Fruit fly (Drosophila melanogaster) whole organism, embryonic: ENCODE data around the gene CtBP.
A peak's percentile ranks its signal among the peaks of the same experiment; 100 is the strongest.

ENCODE experiments used
- Abd-B ChIP-seq: fragments of 200-800 bp; sonication (Bioruptor generic); optimal IDR thresholded peaks from 2 replicates; lab custom pipeline; 2018; ENCODE audit warnings: missing biosample characterization, mild to moderate bottlenecking, missing genetic modification characterization, moderate library complexity
- CG10431 ChIP-seq: fragments of 200-800 bp; sonication (Bioruptor generic); optimal IDR thresholded peaks from 3 replicates; lab custom pipeline; 2018; ENCODE audit warnings: missing biosample characterization, mild to moderate bottlenecking, missing genetic modification characterization
- CG10959 ChIP-seq: fragments of 200-800 bp; sonication (Bioruptor generic); IDR thresholded peaks from 2 replicates; pipeline ENCODE4 v1.3.6; 2022; ENCODE audit warnings: missing biosample characterization, missing genetic modification characterization
- CG12236 ChIP-seq: fragments of 200-800 bp; sonication (Bioruptor generic); optimal IDR thresholded peaks from 2 replicates; lab custom pipeline; 2016; ENCODE audit warnings: missing biosample characterization, missing genetic modification characterization
- CG12299 ChIP-seq: fragments of 200-800 bp; sonication (Bioruptor generic); optimal IDR thresholded peaks from 2 replicates; lab custom pipeline; 2018; ENCODE audit warnings: missing biosample characterization, mild to moderate bottlenecking, missing genetic modification characterization
- CG12659 ChIP-seq: fragments of 200-800 bp; sonication (Bioruptor generic); optimal IDR thresholded peaks from 3 replicates; lab custom pipeline; 2017; ENCODE audit warnings: mild to moderate bottlenecking, missing biosample characterization, missing genetic modification reagents, missing genetic modification characterization
- CG12769 ChIP-seq: fragments of 200-800 bp; sonication (Bioruptor generic); optimal IDR thresholded peaks from 2 replicates; lab custom pipeline; 2019; ENCODE audit warnings: missing biosample characterization, mild to moderate bottlenecking, missing genetic modification characterization, moderate library complexity
- CG13287 ChIP-seq: fragments of 200-800 bp; sonication (Bioruptor generic); IDR thresholded peaks from 2 replicates; pipeline ENCODE4 v1.3.6; 2022; ENCODE audit warnings: missing biosample characterization, missing genetic modification characterization; ENCODE audit not compliant: partially characterized antibody
- CG13424 ChIP-seq: fragments of 200-800 bp; sonication (Bioruptor generic); optimal IDR thresholded peaks from 2 replicates; lab custom pipeline; 2019; ENCODE audit warnings: missing biosample characterization, mild to moderate bottlenecking, missing genetic modification characterization, moderate library complexity
- CG13624 ChIP-seq: fragments of 200-800 bp; sonication (Bioruptor generic); optimal IDR thresholded peaks from 2 replicates; lab custom pipeline; 2016; ENCODE audit warnings: missing biosample characterization, missing genetic modification characterization
- CG15269 ChIP-seq: fragments of 200-800 bp; sonication (Bioruptor generic); optimal IDR thresholded peaks from 2 replicates; lab custom pipeline; 2018; ENCODE audit warnings: missing biosample characterization, mild to moderate bottlenecking, missing genetic modification characterization, moderate library complexity
- CG1529 ChIP-seq: fragments of 200-800 bp; sonication (Bioruptor generic); optimal IDR thresholded peaks from 3 replicates; lab custom pipeline; 2018; ENCODE audit warnings: missing biosample characterization, missing genetic modification characterization
- CG17802 ChIP-seq: fragments of 200-800 bp; sonication (Bioruptor generic); optimal IDR thresholded peaks from 2 replicates; lab custom pipeline; 2018; ENCODE audit warnings: missing biosample characterization, mild to moderate bottlenecking, missing genetic modification characterization, moderate library complexity
- CG1832 ChIP-seq: fragments of 200-800 bp; sonication (Bioruptor generic); optimal IDR thresholded peaks from 2 replicates; lab custom pipeline; 2017; ENCODE audit warnings: missing biosample characterization, mild to moderate bottlenecking, missing genetic modification characterization, inconsistent platforms
- CG31224 ChIP-seq: fragments of 200-800 bp; sonication (Bioruptor generic); IDR thresholded peaks from 2 replicates; pipeline ENCODE4 v1.3.6; 2022; ENCODE audit warnings: missing biosample characterization, missing genetic modification characterization
- CG4424 ChIP-seq: fragments of 200-800 bp; sonication (Bioruptor generic); optimal IDR thresholded peaks from 3 replicates; lab custom pipeline; 2016; ENCODE audit warnings: missing biosample characterization, missing genetic modification characterization
- CG4730 ChIP-seq: fragments of 200-800 bp; sonication (Bioruptor generic); IDR thresholded peaks from 2 replicates; pipeline ENCODE4 v1.3.6; 2022; ENCODE audit warnings: missing biosample characterization, missing genetic modification characterization
- CG6689 ChIP-seq: fragments of 200-800 bp; sonication (Bioruptor generic); IDR thresholded peaks from 2 replicates; pipeline ENCODE4 v1.3.6; 2022; ENCODE audit warnings: missing biosample characterization, missing genetic modification characterization
- CG6813 ChIP-seq: fragments of 200-800 bp; sonication (Bioruptor generic); optimal IDR thresholded peaks from 2 replicates; lab custom pipeline; 2017; ENCODE audit warnings: missing biosample characterization, missing genetic modification characterization, mild to moderate bottlenecking, moderate library complexity, missing genetic modification reagents
- CG7357 ChIP-seq: fragments of 200-800 bp; sonication (Bioruptor generic); IDR thresholded peaks from 3 replicates; pipeline ENCODE4 v1.3.6; 2022; ENCODE audit warnings: missing biosample characterization, missing genetic modification characterization
- CG8478 ChIP-seq: fragments of >200 bp; optimal IDR thresholded peaks from 2 replicates; lab custom pipeline; 2018
- CG8765 ChIP-seq: fragments of 200-800 bp; sonication (Bioruptor generic); IDR thresholded peaks from 2 replicates; pipeline ENCODE4 v1.3.6; 2022; ENCODE audit warnings: missing biosample characterization, missing genetic modification characterization
- CG8924 ChIP-seq: fragments of 200-800 bp; optimal IDR thresholded peaks from 3 replicates; lab custom pipeline; 2019; ENCODE audit warnings: missing biosample characterization, mild to moderate bottlenecking, missing genetic modification characterization, moderate library complexity
- CG9932 ChIP-seq: fragments of 200-800 bp; sonication (Bioruptor generic); IDR thresholded peaks from 2 replicates; pipeline ENCODE4 v1.3.6; 2022; ENCODE audit warnings: missing biosample characterization, missing genetic modification characterization
- CkIIα-i1 ChIP-seq: fragments of 200-800 bp; sonication (Bioruptor generic); IDR thresholded peaks from 2 replicates; pipeline ENCODE4 v1.3.6; 2022; ENCODE audit warnings: missing biosample characterization, missing genetic modification characterization
- D19B ChIP-seq: fragments of 200-800 bp; sonication (Bioruptor generic); optimal IDR thresholded peaks from 2 replicates; lab custom pipeline; 2017; ENCODE audit warnings: missing biosample characterization, mild to moderate bottlenecking, missing genetic modification characterization
- Dad ChIP-seq: fragments of 200-800 bp; sonication (Bioruptor generic); optimal IDR thresholded peaks from 3 replicates; lab custom pipeline; 2016; ENCODE audit warnings: missing biosample characterization, missing genetic modification characterization
- Drgx ChIP-seq: fragments of 200-800 bp; sonication (Bioruptor generic); IDR thresholded peaks from 2 replicates; pipeline ENCODE4 v1.3.6; 2022; ENCODE audit warnings: missing biosample characterization, missing genetic modification characterization
- Elba2 ChIP-seq: fragments of 200-800 bp; sonication (Bioruptor generic); optimal IDR thresholded peaks from 3 replicates; lab custom pipeline; 2016; ENCODE audit warnings: missing biosample characterization, missing genetic modification characterization
- GATAe ChIP-seq: fragments of 200-800 bp; sonication (Bioruptor generic); conservative IDR thresholded peaks from 2 replicates; pipeline ENCODE4 v1.3.6; 2022; ENCODE audit warnings: missing biosample characterization, missing genetic modification characterization
- Hr39 ChIP-seq: fragments of >200 bp; optimal IDR thresholded peaks from 2 replicates; lab custom pipeline; 2017
- NFAT ChIP-seq: fragments of 200-800 bp; sonication (Bioruptor generic); IDR thresholded peaks from 2 replicates; pipeline ENCODE4 v1.3.6; 2022; ENCODE audit warnings: missing biosample characterization, missing genetic modification characterization
- Pdp1 ChIP-seq, 2 experiments: fragments of 200-800 bp; sonication (Bioruptor generic); optimal IDR thresholded peaks; 3 replicates each; lab custom pipeline; 2016; ENCODE audit warnings: missing biosample characterization in 2 of 2, missing genetic modification characterization in 2 of 2, mild to moderate bottlenecking in 1 of 2, moderate library complexity in 1 of 2
- Ptx1 ChIP-seq: fragments of 200-800 bp; sonication (Bioruptor generic); IDR thresholded peaks from 2 replicates; pipeline ENCODE4 v1.3.6; 2022; ENCODE audit warnings: missing biosample characterization, missing genetic modification characterization
- Rx ChIP-seq: fragments of 200-800 bp; sonication (Bioruptor generic); IDR thresholded peaks from 2 replicates; pipeline ENCODE4 v1.3.6; 2022; ENCODE audit warnings: missing biosample characterization, missing genetic modification characterization
- Sin3A ChIP-seq: fragments of >200 bp; optimal IDR thresholded peaks from 2 replicates; lab custom pipeline; 2018
- Sry-δ ChIP-seq: fragments of 200-800 bp; sonication (Bioruptor generic); optimal IDR thresholded peaks from 2 replicates; lab custom pipeline; 2016; ENCODE audit warnings: missing biosample characterization, missing genetic modification characterization
- bcd ChIP-seq: fragments of 200-800 bp; sonication (Bioruptor generic); optimal IDR thresholded peaks from 2 replicates; lab custom pipeline; 2017; ENCODE audit warnings: missing biosample characterization, mild to moderate bottlenecking, missing genetic modification characterization
- danr ChIP-seq: fragments of 200-800 bp; sonication (Bioruptor generic); IDR thresholded peaks from 2 replicates; pipeline ENCODE4 v1.3.6; 2022; ENCODE audit warnings: missing biosample characterization, missing genetic modification characterization
- emc ChIP-seq: fragments of 200-800 bp; sonication (Bioruptor generic); optimal IDR thresholded peaks from 2 replicates; lab custom pipeline; 2016; ENCODE audit warnings: missing biosample characterization, missing genetic modification characterization
- eyg ChIP-seq: fragments of 200-800 bp; sonication (Bioruptor generic); optimal IDR thresholded peaks from 3 replicates; lab custom pipeline; 2016; ENCODE audit warnings: missing biosample characterization, missing genetic modification characterization
- fd96Cb ChIP-seq: fragments of 200-800 bp; sonication (Bioruptor generic); optimal IDR thresholded peaks from 2 replicates; lab custom pipeline; 2018; ENCODE audit warnings: missing biosample characterization, mild to moderate bottlenecking, missing genetic modification characterization, moderate library complexity
- h ChIP-seq: fragments of >200 bp; optimal IDR thresholded peaks from 2 replicates; lab custom pipeline; 2017
- lov ChIP-seq, 2 experiments: fragments of 200-800 bp in 1 of 2; fragments of >200 bp in 1 of 2; sonication (Bioruptor generic) in 1 of 2; IDR thresholded peaks in 1 of 2; optimal IDR thresholded peaks in 1 of 2; 2 replicates in 1 of 2; 3 replicates in 1 of 2; pipeline versions ENCODE4 v1.3.6 to Lab custom; 2017 to 2022; ENCODE audit warnings: missing biosample characterization in 1 of 2, missing genetic modification characterization in 1 of 2
- mld ChIP-seq: fragments of 200-800 bp; sonication (Bioruptor generic); IDR thresholded peaks from 3 replicates; pipeline ENCODE4 v1.3.6; 2022; ENCODE audit warnings: missing biosample characterization, missing genetic modification characterization; ENCODE audit not compliant: partially characterized antibody
- pho ChIP-seq: fragments of 200-800 bp; sonication (Bioruptor generic); optimal IDR thresholded peaks from 2 replicates; lab custom pipeline; 2016; ENCODE audit warnings: missing biosample characterization, missing genetic modification characterization
- phol ChIP-seq: fragments of 200-800 bp; sonication (Bioruptor generic); optimal IDR thresholded peaks from 3 replicates; lab custom pipeline; 2018; ENCODE audit warnings: missing biosample characterization, mild to moderate bottlenecking, missing genetic modification characterization, moderate library complexity
- sima ChIP-seq: fragments of 200-800 bp; sonication (Bioruptor generic); optimal IDR thresholded peaks from 2 replicates; lab custom pipeline; 2016; ENCODE audit warnings: missing biosample characterization, missing genetic modification characterization
- tin ChIP-seq: fragments of 200-800 bp; sonication (Bioruptor generic); optimal IDR thresholded peaks from 3 replicates; lab custom pipeline; 2016; ENCODE audit warnings: missing biosample characterization, missing genetic modification characterization
- tna ChIP-seq: fragments of 200-800 bp; sonication (Bioruptor generic); IDR thresholded peaks from 2 replicates; pipeline ENCODE4 v1.3.6; 2022; ENCODE audit warnings: missing biosample characterization, missing genetic modification characterization; ENCODE audit not compliant: partially characterized antibody
- zfh1 ChIP-seq: fragments of 200-800 bp; sonication (Bioruptor generic); IDR thresholded peaks from 3 replicates; pipeline ENCODE4 v1.3.6; 2022; ENCODE audit warnings: missing biosample characterization, missing genetic modification characterization

CtBP gene

dm6 chr3R:12985828-12986530, 25.5 kb upstream of the CtBP start, which contains the start of gene CG31342 (continued):
- TF ChIP-seq mld (GFP tag; lab: Robert Waterston, UW) = 0 out of 3 replicates have a peak, but pooled peaks have one; percentile 45
- TF ChIP-seq sima (GFP tag; lab: Kevin White, UChicago) = no peak
- TF ChIP-seq CG12769 (tag; lab: Kevin White, UChicago) = no peak
- TF ChIP-seq D19B (GFP tag; lab: Kevin White, UChicago) = no peak
- TF ChIP-seq Drgx (GFP tag; lab: Robert Waterston, UW) = 0 out of 2 replicates have a peak, but pooled peaks have one; percentile 28
- peak; percentile 67 for TF ChIP-seq CG13624 (GFP tag; lab: Kevin White, UChicago)
- no peak for TF ChIP-seq CG1832 (GFP tag; lab: Kevin White, UChicago)
- TF ChIP-seq CG8924 = peak; percentile 59
- no peak for TF ChIP-seq Abd-B (GFP tag; lab: Kevin White, UChicago)
- TF ChIP-seq CG15269 = no peak
- no peak for TF ChIP-seq eyg (GFP tag; lab: Kevin White, UChicago)
- peak; percentile 9 for TF ChIP-seq pho (GFP tag; lab: Kevin White, UChicago)
- no peak; the same call in 1 of the 2 replicates for TF ChIP-seq CG6689
- no peak for TF ChIP-seq NFAT (GFP tag; lab: Robert Waterston, UW)
- no peak for TF ChIP-seq CG10959 (GFP tag; lab: Robert Waterston, UW)
- TF ChIP-seq CkIIα-i1 (GFP tag; lab: Robert Waterston, UW) = no peak
- no peak for TF ChIP-seq CG1529
- TF ChIP-seq phol = peak; percentile 99
- peak; percentile 24; the same call in 1 of the 2 replicates for TF ChIP-seq Ptx1 (GFP tag; lab: Robert Waterston, UW)
- TF ChIP-seq Dad (GFP tag; lab: Kevin White, UChicago) = no peak
- peak; percentile 29; the same call in 1 of the 2 replicates for TF ChIP-seq tna
- no peak for TF ChIP-seq fd96Cb (tag; lab: Kevin White, UChicago)
- TF ChIP-seq CG31224 (GFP tag; lab: Robert Waterston, UW) = no peak
- TF ChIP-seq CG12236 = no peak
- TF ChIP-seq CG12299 = no peak
- TF ChIP-seq CG4730 = no peak
- no peak for TF ChIP-seq h (lab: Kevin White, UChicago)
- TF ChIP-seq CG8765 (GFP tag; lab: Robert Waterston, UW) = no peak
- no peak for TF ChIP-seq CG4424 (GFP tag; lab: Kevin White, UChicago)
- TF ChIP-seq CG8478 (lab: Kevin White, UChicago) = no peak
- no peak for TF ChIP-seq danr (GFP tag; lab: Robert Waterston, UW)
- TF ChIP-seq CG6813 (GFP tag; lab: Kevin White, UChicago) = no peak
- TF ChIP-seq CG9932 (GFP tag; lab: Robert Waterston, UW) = peak; percentile 38; the same call in 1 of the 2 replicates
- peak; percentile 72 for TF ChIP-seq CG12659
- no peak for TF ChIP-seq zfh1 (GFP tag; lab: Robert Waterston, UW)
- peak; percentile 12 for TF ChIP-seq Sin3A (lab: Kevin White, UChicago)
- TF ChIP-seq Elba2 (GFP tag; lab: Kevin White, UChicago) = no peak
- TF ChIP-seq emc = no peak
- peak in 1 of 2 experiments; percentile 31 for TF ChIP-seq Pdp1 (GFP tag; optimal IDR thresholded peaks at IDR 0.05; lab: Kevin White, UChicago)
- TF ChIP-seq Hr39 (lab: Kevin White, UChicago) = no peak
- no peak for TF ChIP-seq bcd (GFP tag; lab: Kevin White, UChicago)
- TF ChIP-seq CG13287 (GFP tag; lab: Robert Waterston, UW) = peak; percentile 76
- TF ChIP-seq tin (GFP tag; lab: Kevin White, UChicago) = peak; percentile 17
- TF ChIP-seq CG10431 (GFP tag; lab: Kevin White, UChicago) = no peak
- TF ChIP-seq Rx (GFP tag; lab: Robert Waterston, UW) = no peak
- TF ChIP-seq CG17802 (tag; lab: Kevin White, UChicago) = peak; percentile 98
- no peak for TF ChIP-seq CG7357 (GFP tag; lab: Robert Waterston, UW)
- no peak for TF ChIP-seq lov (optimal IDR thresholded peaks at IDR 0.05; lab: Kevin White, UChicago)
- TF ChIP-seq lov (GFP tag; IDR thresholded peaks at IDR 0.05; lab: Robert Waterston, UW) = no peak
- TF ChIP-seq Sry-δ = peak; percentile 57
- TF ChIP-seq GATAe (GFP tag; lab: Robert Waterston, UW) = no peak
- peak; percentile 69 for TF ChIP-seq CG13424 (tag; lab: Kevin White, UChicago)
